Worm (Caenorhabditis elegans): ENCODE results near the gene srj-22.

DNA sequence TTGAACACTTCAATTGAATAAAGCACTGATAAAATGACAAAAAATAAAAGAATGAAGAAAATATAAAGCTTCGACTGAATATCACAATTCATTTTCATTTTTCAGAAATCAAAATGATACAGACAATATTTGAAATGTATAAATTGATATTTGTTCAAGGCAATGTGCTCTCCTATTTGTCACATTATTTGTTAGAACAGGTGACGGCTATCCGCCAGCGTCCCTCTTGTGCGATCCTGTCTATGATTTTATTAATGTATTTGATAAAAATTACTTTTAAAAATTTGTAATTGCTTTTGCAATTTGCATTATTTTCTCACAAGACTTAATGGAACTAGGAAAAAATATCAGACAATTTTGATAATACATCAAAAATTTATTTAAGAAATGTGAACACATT, 10.5 kb upstream of the srj-22 start, which contains the start of gene F28H7.7:
- TF ChIP-seq C04F5.9 (tag; optimal IDR thresholded peaks at IDR 0.05) (no peak), hlh-4 (tag; optimal IDR thresholded peaks at IDR 0.05) (no peak), xbp-1 (tag; optimal IDR thresholded peaks at IDR 0.05) (no peak), dsc-1 (tag; optimal IDR thresholded peaks at IDR 0.05) (no peak), blmp-1 (tag; optimal IDR thresholded peaks at IDR 0.05) (no peak), ceh-82 (tag; optimal IDR thresholded peaks at IDR 0.05) (no peak), ama-1 (optimal IDR thresholded peaks at IDR 0.05) (no peak)

Measured in whole organism, L1 larva.